Worm (Caenorhabditis elegans) whole organism, midembryonic: ENCODE data around the gene F10E9.5.

ENCODE experiments used
- T22C8.4 ChIP-seq: fragments of 200-800 bp; sonication (Bioruptor generic); IDR thresholded peaks from 2 replicates; pipeline ENCODE4 v1.3.6; 2022; ENCODE audit warnings: missing genetic modification characterization, missing compliant biosample characterization
- cog-1 ChIP-seq: sonication (generic microtip); optimal IDR thresholded peaks from 2 replicates; lab custom pipeline; 2016; ENCODE audit warnings: missing genetic modification characterization, missing compliant biosample characterization
- flt-1 ChIP-seq: fragments of 200-800 bp; sonication (Bioruptor generic); IDR thresholded peaks from 2 replicates; pipeline ENCODE4 v1.3.6; 2022; ENCODE audit warnings: missing genetic modification characterization, missing compliant biosample characterization
- klf-2 ChIP-seq: fragments of 200-800 bp; sonication (Bioruptor generic); conservative IDR thresholded peaks from 2 replicates; pipeline ENCODE4 v1.3.6; 2022; ENCODE audit warnings: missing genetic modification reagents, missing genetic modification characterization, missing compliant biosample characterization
- med-1 ChIP-seq: sonication (generic microtip); optimal IDR thresholded peaks from 2 replicates; lab custom pipeline; 2017; ENCODE audit warnings: missing genetic modification characterization, mild to moderate bottlenecking, missing compliant biosample characterization, antibody characterized with exemption, missing genetic modification reagents; ENCODE audit not compliant: insufficient read depth
- ref-1 ChIP-seq: fragments of 200-800 bp; sonication (Bioruptor generic); conservative IDR thresholded peaks from 2 replicates; pipeline ENCODE4 v1.3.6; 2022; ENCODE audit warnings: missing genetic modification reagents, missing genetic modification characterization, missing compliant biosample characterization
- tab-1 ChIP-seq: fragments of 200-800 bp; sonication (Bioruptor generic); IDR thresholded peaks from 2 replicates; pipeline ENCODE4 v1.3.6; 2022; ENCODE audit warnings: missing genetic modification characterization, missing compliant biosample characterization
- ztf-23 ChIP-seq: fragments of 200-800 bp; sonication (Bioruptor generic); IDR thresholded peaks from 2 replicates; pipeline ENCODE4 v1.3.6; 2022; ENCODE audit warnings: missing genetic modification reagents, missing genetic modification characterization, missing compliant biosample characterization
- ztf-29 ChIP-seq: fragments of 200-800 bp; sonication (Bioruptor generic); IDR thresholded peaks from 2 replicates; pipeline ENCODE4 v1.3.6; 2022; ENCODE audit warnings: missing genetic modification reagents, missing genetic modification characterization, missing compliant biosample characterization

The F10E9.5 gene

ce11 chrIII:8307356-8307755, at the start of gene F10E9.5, which contains the start of gene F10E9.7:
Gene F10E9.5, plus strand, starts transcription at chrIII:8307592.
Gene F10E9.7, minus strand, starts transcription at chrIII:8307441.
- TF ChIP-seq ref-1 (GFP tag; lab: Robert Waterston, UW) (no peak), ztf-23 (peak; percentile 73; the same call in 1 of the 2 replicates), klf-2 (GFP tag; lab: Robert Waterston, UW) (0 out of 2 replicates have a peak, but pooled peaks have one; percentile 40), ztf-29 (GFP tag; lab: Robert Waterston, UW) (no peak), flt-1 (GFP tag; lab: Robert Waterston, UW) (peak; percentile 71; the same call in 1 of the 2 replicates), tab-1 (GFP tag; lab: Robert Waterston, UW) (no peak), T22C8.4 (no peak), cog-1 (tag; lab: Kevin White, UChicago) (peak; percentile 40), med-1 (GFP tag; lab: Kevin White, UChicago) (no peak)

DNA sequence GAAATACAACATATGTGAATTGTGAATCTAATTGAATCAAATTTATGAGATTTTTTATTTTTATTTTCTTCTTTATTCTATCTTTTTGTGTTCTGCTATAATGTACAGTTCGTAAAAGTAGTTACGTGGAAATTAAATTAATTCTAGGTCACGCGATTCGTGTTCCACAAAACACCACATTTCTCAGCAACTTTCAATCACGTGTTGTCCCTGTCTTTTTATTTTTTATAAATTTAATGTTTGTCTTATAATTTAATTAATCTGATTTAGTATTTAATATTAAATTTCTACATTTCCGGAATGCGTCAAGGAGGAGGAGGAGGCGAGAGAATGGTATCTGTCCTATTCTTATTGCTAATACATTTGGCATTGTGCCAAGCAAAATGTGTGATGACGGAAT, 49.3 kb upstream of the F10E9.5 start, which contains the start of gene ncr-2:
TSS of gene ncr-2 (plus strand) at position 301 of the 400 bp plus-strand sequence.
- no peak for TF ChIP-seq ztf-29 (GFP tag; lab: Robert Waterston, UW)
- no peak for TF ChIP-seq cog-1 (tag; lab: Kevin White, UChicago)
- no peak for TF ChIP-seq flt-1 (GFP tag; lab: Robert Waterston, UW)

ce11 chrIII:8262599-8262998, 44.8 kb upstream of the F10E9.5 start:
- TF ChIP-seq tab-1 (GFP tag; lab: Robert Waterston, UW) (no peak), ref-1 (GFP tag; lab: Robert Waterston, UW) (no peak), ztf-29 (GFP tag; lab: Robert Waterston, UW) (no peak), med-1 (GFP tag; lab: Kevin White, UChicago) (no peak), flt-1 (GFP tag; lab: Robert Waterston, UW) (no peak), cog-1 (tag; lab: Kevin White, UChicago) (no peak), ztf-23 (no peak), T22C8.4 (no peak), klf-2 (GFP tag; lab: Robert Waterston, UW) (no peak)

ce11 chrIII:8263377-8263776, 44.0 kb upstream of the F10E9.5 start, which contains the start of gene col-91:
Gene col-91, minus strand, starts transcription at chrIII:8263664.
- TF ChIP-seq ref-1 (GFP tag; lab: Robert Waterston, UW) (no peak), med-1 (GFP tag; lab: Kevin White, UChicago) (no peak), cog-1 (tag; lab: Kevin White, UChicago) (no peak), T22C8.4 (no peak), flt-1 (GFP tag; lab: Robert Waterston, UW) (no peak), klf-2 (GFP tag; lab: Robert Waterston, UW) (no peak), ztf-29 (GFP tag; lab: Robert Waterston, UW) (no peak), ztf-23 (no peak), tab-1 (GFP tag; lab: Robert Waterston, UW) (no peak)

DNA sequence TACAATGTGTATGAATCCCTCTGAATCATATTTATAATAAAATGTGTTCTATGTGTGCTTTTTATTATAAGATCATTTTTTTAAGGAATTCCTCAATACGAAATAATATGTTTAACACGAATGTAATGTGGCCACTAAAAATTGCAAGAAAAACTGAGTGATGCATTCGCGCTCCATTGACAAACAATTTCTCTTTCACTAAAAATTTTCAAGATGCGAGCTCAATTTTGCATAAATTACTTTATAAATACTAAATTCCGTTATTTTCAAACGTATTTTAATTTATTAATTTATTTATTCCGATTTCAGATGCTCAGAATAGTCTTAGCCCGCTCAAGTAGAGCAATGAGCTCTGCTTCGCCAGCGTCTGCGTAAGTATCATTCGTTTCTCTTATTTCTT, 41.6 kb upstream of the F10E9.5 start, which contains the start of gene mrps-9:
TSS of gene mrps-9 (plus strand) at position 310 of the 400 bp plus-strand sequence.
- no peak for TF ChIP-seq med-1 (GFP tag; lab: Kevin White, UChicago)
- TF ChIP-seq flt-1 (GFP tag; lab: Robert Waterston, UW), result 0 out of 2 replicates have a peak, but pooled peaks have one; percentile 23

DNA sequence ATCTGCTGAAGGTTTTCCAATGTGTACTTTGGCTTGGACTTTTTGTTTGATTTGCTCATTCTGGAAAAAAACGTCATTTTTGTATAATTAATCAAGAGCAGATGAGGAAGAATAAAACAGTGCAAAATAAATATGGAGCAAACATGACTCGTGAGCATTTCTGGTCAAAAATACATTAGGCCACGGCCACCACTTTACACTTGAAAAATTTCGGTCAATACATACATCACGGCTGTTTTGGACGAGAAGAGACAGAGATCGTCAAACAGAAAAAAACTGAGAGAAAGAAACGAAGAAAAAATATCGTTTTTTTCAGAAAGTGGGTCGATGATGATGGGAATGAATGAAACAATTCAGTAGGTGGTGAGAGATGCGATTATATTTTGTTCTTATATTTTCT, 39.1 kb upstream of the F10E9.5 start, which contains the start of the genes F09G8.7 and crn-7:
TSS of gene F09G8.7 (minus strand) at position 60 of the 400 bp plus-strand sequence.
TSS of gene crn-7 (plus strand) at position 236 of the 400 bp plus-strand sequence.
- TF ChIP-seq cog-1 (tag; lab: Kevin White, UChicago), result no peak
- no peak for TF ChIP-seq klf-2 (GFP tag; lab: Robert Waterston, UW)
- no peak for TF ChIP-seq med-1 (GFP tag; lab: Kevin White, UChicago)
- no peak for TF ChIP-seq flt-1 (GFP tag; lab: Robert Waterston, UW)
- no peak for TF ChIP-seq T22C8.4
- TF ChIP-seq ztf-23, result no peak
- no peak for TF ChIP-seq ref-1 (GFP tag; lab: Robert Waterston, UW)
- TF ChIP-seq ztf-29 (GFP tag; lab: Robert Waterston, UW), result no peak
- no peak for TF ChIP-seq tab-1 (GFP tag; lab: Robert Waterston, UW)

- TF ChIP-seq T22C8.4, result no peak
- TF ChIP-seq ref-1 (GFP tag; lab: Robert Waterston, UW), result no peak
- no peak for TF ChIP-seq flt-1 (GFP tag; lab: Robert Waterston, UW)
- no peak for TF ChIP-seq cog-1 (tag; lab: Kevin White, UChicago)
- TF ChIP-seq ztf-29 (GFP tag; lab: Robert Waterston, UW), result no peak
- no peak for TF ChIP-seq klf-2 (GFP tag; lab: Robert Waterston, UW)
- TF ChIP-seq ztf-23, result no peak
- no peak for TF ChIP-seq tab-1 (GFP tag; lab: Robert Waterston, UW)
- no peak for TF ChIP-seq med-1 (GFP tag; lab: Kevin White, UChicago)
Observed at ce11 chrIII:8271676-8272225, 35.6 kb upstream of the F10E9.5 start, which contains the start of the genes mps-4 and F09G8.10. Gene mps-4, minus strand, starts transcription at chrIII:8271776. Gene F09G8.10, minus strand, starts transcription at chrIII:8272175.

DNA sequence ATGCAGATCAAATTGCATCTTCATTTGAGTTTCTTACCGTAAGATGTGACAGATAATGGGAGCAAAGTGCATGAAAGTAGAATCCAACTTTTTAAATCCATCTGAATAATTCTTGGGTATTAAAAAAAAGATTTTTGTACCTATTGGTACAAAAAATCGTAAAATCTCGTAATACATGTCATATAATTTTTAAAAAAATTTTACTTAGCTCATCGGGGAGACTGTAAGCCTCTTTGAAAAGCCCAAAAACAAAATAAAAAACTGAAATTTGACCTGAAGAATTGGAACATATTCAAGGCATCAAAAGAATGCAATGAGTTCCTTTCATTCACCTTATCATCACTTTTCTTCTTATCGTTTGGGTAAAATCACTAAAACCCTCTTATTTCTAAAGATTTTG, 31.5 kb upstream of the F10E9.5 start, which contains the start of gene clec-160:
TSS of gene clec-160 (minus strand) at position 101 of the 400 bp plus-strand sequence.
- TF ChIP-seq tab-1 (GFP tag; lab: Robert Waterston, UW), result no peak
- TF ChIP-seq ref-1 (GFP tag; lab: Robert Waterston, UW), result no peak
- no peak for TF ChIP-seq flt-1 (GFP tag; lab: Robert Waterston, UW)
- no peak for TF ChIP-seq T22C8.4
- TF ChIP-seq ztf-23, result no peak
- TF ChIP-seq klf-2 (GFP tag; lab: Robert Waterston, UW), result no peak
- TF ChIP-seq ztf-29 (GFP tag; lab: Robert Waterston, UW), result no peak
- no peak for TF ChIP-seq med-1 (GFP tag; lab: Kevin White, UChicago)
- no peak for TF ChIP-seq cog-1 (tag; lab: Kevin White, UChicago)

- no peak for TF ChIP-seq flt-1 (GFP tag; lab: Robert Waterston, UW)
- no peak for TF ChIP-seq ztf-23
- TF ChIP-seq ref-1 (GFP tag; lab: Robert Waterston, UW), result no peak
- TF ChIP-seq cog-1 (tag; lab: Kevin White, UChicago), result no peak
- no peak for TF ChIP-seq T22C8.4
- no peak for TF ChIP-seq ztf-29 (GFP tag; lab: Robert Waterston, UW)
- no peak for TF ChIP-seq tab-1 (GFP tag; lab: Robert Waterston, UW)
- no peak for TF ChIP-seq klf-2 (GFP tag; lab: Robert Waterston, UW)
Observed at ce11 chrIII:8278801-8279200, 28.6 kb upstream of the F10E9.5 start, which contains the start of gene mig-10. Gene mig-10, plus strand, starts transcription at chrIII:8279101.
